Worm (Caenorhabditis elegans) whole organism, midembryonic: ENCODE measurements around the gene K12H6.8.

Experiments used
- T22C8.4 ChIP-seq: fragments of 200-800 bp; sonication (Bioruptor generic); IDR thresholded peaks from 2 replicates; pipeline ENCODE4 v1.3.6; 2022; ENCODE audit warnings: missing genetic modification characterization, missing compliant biosample characterization
- cog-1 ChIP-seq: sonication (generic microtip); optimal IDR thresholded peaks from 2 replicates; lab custom pipeline; 2016; ENCODE audit warnings: missing genetic modification characterization, missing compliant biosample characterization
- flt-1 ChIP-seq: fragments of 200-800 bp; sonication (Bioruptor generic); IDR thresholded peaks from 2 replicates; pipeline ENCODE4 v1.3.6; 2022; ENCODE audit warnings: missing genetic modification characterization, missing compliant biosample characterization
- tab-1 ChIP-seq: fragments of 200-800 bp; sonication (Bioruptor generic); IDR thresholded peaks from 2 replicates; pipeline ENCODE4 v1.3.6; 2022; ENCODE audit warnings: missing genetic modification characterization, missing compliant biosample characterization
- ztf-23 ChIP-seq: fragments of 200-800 bp; sonication (Bioruptor generic); IDR thresholded peaks from 2 replicates; pipeline ENCODE4 v1.3.6; 2022; ENCODE audit warnings: missing genetic modification reagents, missing genetic modification characterization, missing compliant biosample characterization
- ztf-29 ChIP-seq: fragments of 200-800 bp; sonication (Bioruptor generic); IDR thresholded peaks from 2 replicates; pipeline ENCODE4 v1.3.6; 2022; ENCODE audit warnings: missing genetic modification reagents, missing genetic modification characterization, missing compliant biosample characterization

- TF ChIP-seq ztf-29 (GFP tag; lab: Robert Waterston, UW) (no peak), T22C8.4 (GFP tag; lab: Robert Waterston, UW) (no peak), ztf-23 (GFP tag; lab: Robert Waterston, UW) (no peak), flt-1 (GFP tag; lab: Robert Waterston, UW) (no peak), tab-1 (GFP tag; lab: Robert Waterston, UW) (no peak), cog-1 (tag; lab: Kevin White, UChicago) (no peak)
Observed at ce11 chrII:2807674-2808206, 20.0 kb upstream of the K12H6.8 start, which contains the start of gene K12H6.12.
